Fruit fly (Drosophila melanogaster) whole organism: Measurements from ENCODE around the gene Parg.

Source experiments
- Dll ChIP-seq: fragments of >200 bp; optimal IDR thresholded peaks from 2 replicates; lab custom pipeline; 2017
- EcR ChIP-seq, 2 experiments: fragments of >200 bp; optimal IDR thresholded peaks; 2 replicates each; lab custom pipeline; 2017; ENCODE audit warnings: missing biosample characterization in 2 of 2, missing genetic modification characterization in 2 of 2, missing genetic modification reagents in 2 of 2
- psq ChIP-seq: fragments of >200 bp; optimal IDR thresholded peaks from 2 replicates; lab custom pipeline; 2017

DNA sequence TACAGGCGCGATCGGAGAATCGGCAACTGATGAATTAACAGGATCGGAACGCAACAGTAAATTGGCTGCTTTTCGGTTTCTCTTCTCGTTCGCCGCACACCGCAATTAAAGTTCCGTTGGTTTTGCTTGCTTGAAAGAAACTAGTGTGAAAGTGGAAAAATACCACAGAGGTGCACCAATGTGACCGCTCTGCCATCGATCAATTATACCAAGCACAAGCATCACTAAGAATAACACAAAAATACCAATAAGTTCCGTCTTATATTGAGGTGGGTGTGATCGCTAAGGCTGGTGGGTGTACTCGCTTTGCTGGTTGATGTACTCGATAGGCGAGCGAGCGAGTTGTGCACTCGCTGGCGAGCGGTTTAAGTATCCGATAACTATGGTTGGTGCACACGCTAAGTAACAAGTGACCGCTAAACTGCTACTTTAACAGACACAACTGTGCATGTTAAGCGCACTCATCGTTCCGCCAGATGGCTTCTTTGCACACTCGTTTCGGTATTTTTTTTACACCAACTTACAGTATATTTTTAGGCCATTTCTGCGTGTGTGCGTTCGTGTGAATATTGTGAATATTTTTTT lies 48.3 kb upstream of the Parg start, which contains the start of the genes Rala and Tlk:
- TF ChIP-seq EcR (GFP tag; optimal IDR thresholded peaks at IDR 0.05; lab: Kevin White, UChicago) (no peak), psq (lab: Kevin White, UChicago) (no peak), Dll (lab: Kevin White, UChicago) (no peak)
